Worm (Caenorhabditis elegans): ENCODE data around the gene F49C5.9.

- TF ChIP-seq pes-1 (GFP tag; IDR thresholded peaks at IDR 0.05): no peak
- no peak for TF ChIP-seq ama-1 (optimal IDR thresholded peaks at IDR 0.05)
- no peak for TF ChIP-seq hmg-4 (GFP tag; optimal IDR thresholded peaks at IDR 0.05)
- TF ChIP-seq scrt-1 (GFP tag; IDR thresholded peaks at IDR 0.05): no peak
- no peak for TF ChIP-seq sea-1 (GFP tag; conservative IDR thresholded peaks at IDR 0.05)
- TF ChIP-seq B0310.2 (tag; optimal IDR thresholded peaks at IDR 0.05): no peak
- TF ChIP-seq aly-1 (tag; optimal IDR thresholded peaks at IDR 0.05): no peak
Observed at ce11 chrII:12499969-12500368, 44.5 kb downstream of the F49C5.9 start.
